Fruit fly (Drosophila melanogaster) whole organism, adult: Measurements from ENCODE around the gene BTBD9.
A peak's percentile ranks its signal among the peaks of the same experiment; 100 is the strongest.

Experiments
- CG11617 ChIP-seq: fragments of 200-800 bp; sonication (Bioruptor generic); optimal IDR thresholded peaks from 2 replicates; lab custom pipeline; 2017; ENCODE audit warnings: mild to moderate bottlenecking, missing biosample characterization, missing genetic modification reagents, missing genetic modification characterization
- CG12768 ChIP-seq: fragments of 200-800 bp; sonication (Bioruptor generic); optimal IDR thresholded peaks from 2 replicates; lab custom pipeline; 2017; ENCODE audit warnings: missing biosample characterization, missing genetic modification characterization, mild to moderate bottlenecking, moderate library complexity, missing genetic modification reagents
- CG14711 ChIP-seq: fragments of 200-800 bp; sonication (Bioruptor generic); optimal IDR thresholded peaks from 2 replicates; lab custom pipeline; 2018; ENCODE audit warnings: missing biosample characterization, mild to moderate bottlenecking, missing genetic modification characterization, moderate library complexity
- CG1620 ChIP-seq: fragments of 200-800 bp; sonication (Bioruptor generic); optimal IDR thresholded peaks from 2 replicates; lab custom pipeline; 2016; ENCODE audit warnings: missing biosample characterization, missing genetic modification characterization
- CG33017 ChIP-seq: fragments of 200-800 bp; sonication (Bioruptor generic); optimal IDR thresholded peaks from 2 replicates; lab custom pipeline; 2018; ENCODE audit warnings: missing biosample characterization, mild to moderate bottlenecking, missing genetic modification characterization, moderate library complexity
- CG5204 ChIP-seq: fragments of 200-800 bp; sonication (Bioruptor generic); optimal IDR thresholded peaks from 2 replicates; lab custom pipeline; 2016; ENCODE audit warnings: missing biosample characterization, missing genetic modification characterization
- CG7045 ChIP-seq: fragments of 200-800 bp; sonication (Bioruptor generic); optimal IDR thresholded peaks from 2 replicates; lab custom pipeline; 2017; ENCODE audit warnings: missing biosample characterization, mild to moderate bottlenecking, missing genetic modification characterization
- CG7101 ChIP-seq: fragments of 200-800 bp; sonication (Bioruptor generic); optimal IDR thresholded peaks from 2 replicates; lab custom pipeline; 2018; ENCODE audit warnings: missing biosample characterization, mild to moderate bottlenecking, missing genetic modification characterization, moderate library complexity
- Clk ChIP-seq: fragments of 200-800 bp; sonication (Bioruptor generic); optimal IDR thresholded peaks from 2 replicates; lab custom pipeline; 2017; ENCODE audit warnings: missing biosample characterization, missing genetic modification characterization
- Crg-1 ChIP-seq: fragments of 200-800 bp; sonication (Bioruptor generic); optimal IDR thresholded peaks from 2 replicates; lab custom pipeline; 2016; ENCODE audit warnings: missing biosample characterization, missing genetic modification characterization
- Hr96 ChIP-seq: fragments of 200-800 bp; sonication (Bioruptor generic); optimal IDR thresholded peaks from 2 replicates; lab custom pipeline; 2016; ENCODE audit warnings: missing biosample characterization, missing genetic modification characterization
- Mnt ChIP-seq: fragments of 200-800 bp; sonication (Bioruptor generic); optimal IDR thresholded peaks from 2 replicates; lab custom pipeline; 2016; ENCODE audit warnings: missing biosample characterization, mild to moderate bottlenecking, missing genetic modification characterization
- bab1 ChIP-seq: fragments of 200-800 bp; sonication (Bioruptor generic); optimal IDR thresholded peaks from 3 replicates; lab custom pipeline; 2019; ENCODE audit warnings: missing biosample characterization, mild to moderate bottlenecking, missing genetic modification characterization, moderate library complexity
- cic ChIP-seq: fragments of 200-800 bp; sonication (Bioruptor generic); optimal IDR thresholded peaks from 2 replicates; lab custom pipeline; 2017; ENCODE audit warnings: missing biosample characterization, mild to moderate bottlenecking, missing genetic modification characterization, moderate library complexity
- cnc ChIP-seq, 2 experiments: fragments of >200 bp; optimal IDR thresholded peaks; 2 replicates each; lab custom pipeline; 2017
- kay ChIP-seq: fragments of 200-800 bp; sonication (Bioruptor generic); peaks from one replicate; lab custom pipeline; 2016; ENCODE audit warnings: missing biosample characterization, missing genetic modification characterization, borderline replicate concordance
- ovo ChIP-seq: fragments of 200-800 bp; sonication (Bioruptor generic); optimal IDR thresholded peaks from 2 replicates; lab custom pipeline; 2016; ENCODE audit warnings: missing biosample characterization, missing genetic modification characterization
- pad ChIP-seq: fragments of 200-800 bp; sonication (Bioruptor generic); optimal IDR thresholded peaks from 3 replicates; lab custom pipeline; 2017; ENCODE audit warnings: missing biosample characterization, missing genetic modification characterization, mild to moderate bottlenecking, moderate library complexity, missing genetic modification reagents
- tj ChIP-seq: fragments of 200-800 bp; sonication (Bioruptor generic); optimal IDR thresholded peaks from 3 replicates; lab custom pipeline; 2017; ENCODE audit warnings: missing biosample characterization, mild to moderate bottlenecking, missing genetic modification characterization, moderate library complexity
- toe ChIP-seq: fragments of 200-800 bp; sonication (Bioruptor generic); optimal IDR thresholded peaks from 2 replicates; lab custom pipeline; 2016; ENCODE audit warnings: missing biosample characterization, missing genetic modification characterization

BTBD9 gene

dm6 chrX:10738151-10738430 is 30.2 kb upstream of the BTBD9 start:
- no peak for TF ChIP-seq cic (GFP tag; lab: Kevin White, UChicago)
- no peak for TF ChIP-seq pad
- no peak for TF ChIP-seq toe
- TF ChIP-seq CG12768 (GFP tag; lab: Kevin White, UChicago): no peak
- no peak for TF ChIP-seq ovo
- TF ChIP-seq CG11617 (GFP tag; lab: Kevin White, UChicago): no peak
- TF ChIP-seq CG5204: no peak
- no peak for TF ChIP-seq bab1 (GFP tag; lab: Kevin White, UChicago)
- TF ChIP-seq Crg-1 (GFP tag; lab: Kevin White, UChicago): no peak
- no peak for TF ChIP-seq cnc (optimal IDR thresholded peaks at IDR 0.05; lab: Kevin White, UChicago)
- TF ChIP-seq Clk: no peak
- no peak for TF ChIP-seq tj (GFP tag; lab: Kevin White, UChicago)
- TF ChIP-seq CG7101 (tag; lab: Kevin White, UChicago): no peak

- TF ChIP-seq CG5204 (no peak), CG12768 (GFP tag; lab: Kevin White, UChicago) (peak; percentile 2)
Observed at dm6 chrX:10738835-10739371, 29.4 kb upstream of the BTBD9 start.

- TF ChIP-seq pad (no peak), cic (GFP tag; lab: Kevin White, UChicago) (peak; percentile 63), Crg-1 (GFP tag; lab: Kevin White, UChicago) (no peak), ovo (peak; percentile 11)
Observed at dm6 chrX:10739614-10740436, 28.5 kb upstream of the BTBD9 start.

- TF ChIP-seq CG5204: no peak
- no peak for TF ChIP-seq CG12768 (GFP tag; lab: Kevin White, UChicago)
- no peak for TF ChIP-seq CG7101 (tag; lab: Kevin White, UChicago)
- no peak for TF ChIP-seq Crg-1 (GFP tag; lab: Kevin White, UChicago)
- TF ChIP-seq Hr96 (GFP tag; lab: Kevin White, UChicago): no peak
- TF ChIP-seq CG11617 (GFP tag; lab: Kevin White, UChicago): no peak
- TF ChIP-seq CG7045 (GFP tag; lab: Kevin White, UChicago): no peak
- no peak for TF ChIP-seq cnc (optimal IDR thresholded peaks at IDR 0.05; lab: Kevin White, UChicago)
Observed at dm6 chrX:10740953-10741500, 27.3 kb upstream of the BTBD9 start.

- no peak for TF ChIP-seq Clk
- TF ChIP-seq kay (GFP tag; lab: Kevin White, UChicago): no peak
- TF ChIP-seq pad: peak; percentile 91
- no peak for TF ChIP-seq CG7045 (GFP tag; lab: Kevin White, UChicago)
- TF ChIP-seq Crg-1 (GFP tag; lab: Kevin White, UChicago): no peak
Observed at dm6 chrX:10741754-10742577, 26.4 kb upstream of the BTBD9 start.

dm6 chrX:10742578-10742976 is 25.8 kb upstream of the BTBD9 start:
- TF ChIP-seq CG7101 (tag; lab: Kevin White, UChicago): no peak
- peak; percentile 9 for TF ChIP-seq cic (GFP tag; lab: Kevin White, UChicago)
- TF ChIP-seq tj (GFP tag; lab: Kevin White, UChicago): peak; percentile 51
- TF ChIP-seq CG33017: no peak
- TF ChIP-seq kay (GFP tag; lab: Kevin White, UChicago): no peak
- TF ChIP-seq toe: no peak

- TF ChIP-seq tj (GFP tag; lab: Kevin White, UChicago) (no peak), Crg-1 (GFP tag; lab: Kevin White, UChicago) (no peak), toe (no peak), Hr96 (GFP tag; lab: Kevin White, UChicago) (no peak), CG7101 (tag; lab: Kevin White, UChicago) (no peak), Mnt (GFP tag; lab: Kevin White, UChicago) (no peak), Clk (no peak), CG14711 (tag; lab: Kevin White, UChicago) (no peak), kay (GFP tag; lab: Kevin White, UChicago) (no peak), CG1620 (GFP tag; lab: Kevin White, UChicago) (no peak), CG7045 (GFP tag; lab: Kevin White, UChicago) (no peak), pad (no peak), ovo (no peak), CG11617 (GFP tag; lab: Kevin White, UChicago) (no peak), bab1 (GFP tag; lab: Kevin White, UChicago) (no peak), cic (GFP tag; lab: Kevin White, UChicago) (no peak), CG12768 (GFP tag; lab: Kevin White, UChicago) (no peak), cnc (optimal IDR thresholded peaks at IDR 0.05; lab: Kevin White, UChicago) (no peak), CG33017 (no peak)
Observed at dm6 chrX:10743825-10744224, 24.5 kb upstream of the BTBD9 start.
